Worm (Caenorhabditis elegans) whole organism, L3 larva: ENCODE measurements around the gene Y39G8B.5.

Source experiments
- R02D3.7 ChIP-seq: fragments of 150-350 bp; optimal IDR thresholded peaks from 2 replicates; lab custom pipeline; 2014; ENCODE audit warnings: missing biosample characterization, missing genetic modification characterization
- daf-12 ChIP-seq: fragments of 150-350 bp; optimal IDR thresholded peaks from 2 replicates; lab custom pipeline; 2014; ENCODE audit warnings: missing biosample characterization, missing genetic modification reagents, missing genetic modification characterization

ce11 chrII:13991741-13992140, at the start of gene Y39G8B.5:
- TF ChIP-seq daf-12 (tag; lab: Kevin White, UChicago) (no peak), R02D3.7 (tag; lab: Kevin White, UChicago) (no peak)
